Fruit fly (Drosophila melanogaster): ENCODE measurements around the gene Cox11.
A peak's percentile ranks its signal among the peaks of the same experiment; 100 is the strongest.

Gene Cox11

DNA sequence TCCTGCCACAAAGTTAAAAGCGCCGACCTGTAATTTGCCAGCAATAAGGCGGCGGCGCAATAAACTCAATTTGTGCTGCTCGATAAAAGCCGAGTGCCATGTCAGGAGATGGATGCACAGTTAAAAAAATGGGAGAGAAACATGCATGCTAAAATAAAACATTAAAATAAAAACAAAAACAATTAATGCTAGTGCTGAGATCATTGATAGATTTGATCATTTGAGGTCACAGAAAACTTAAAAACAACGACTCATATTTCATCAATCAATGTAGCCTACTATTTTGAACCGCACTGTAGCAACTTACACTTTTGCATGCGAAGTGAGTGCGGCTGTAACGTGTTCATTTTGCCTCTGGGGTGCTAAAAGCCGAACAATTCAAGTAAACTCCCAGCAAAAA lies 43.7 kb upstream of the Cox11 start (continued):
- TF ChIP-seq CG31627 (GFP tag; optimal IDR thresholded peaks at IDR 0.05) (peak; percentile 66), Hr39 (GFP tag; optimal IDR thresholded peaks at IDR 0.05) (peak; percentile 70), lz (GFP tag; optimal IDR thresholded peaks at IDR 0.05) (peak; percentile 52), CG8119 (GFP tag; IDR thresholded peaks at IDR 0.05) (peak; percentile 84), fkh (GFP tag; optimal IDR thresholded peaks at IDR 0.05) (no peak), Blimp-1 (GFP tag; optimal IDR thresholded peaks at IDR 0.05) (no peak), CG6792 (GFP tag; optimal IDR thresholded peaks at IDR 0.05) (peak; percentile 63), Eip78C (GFP tag) (peak; percentile 93), CG34406 (GFP tag; optimal IDR thresholded peaks at IDR 0.05) (peak; percentile 68), Gug (GFP tag; IDR thresholded peaks at IDR 0.05) (0 out of 2 replicates have a peak, but pooled peaks have one; percentile 29), CG11902 (GFP tag; optimal IDR thresholded peaks at IDR 0.05) (peak; percentile 57), CG3032 (tag; optimal IDR thresholded peaks at IDR 0.05) (peak; percentile 51), Sox15 (GFP tag; optimal IDR thresholded peaks at IDR 0.05) (peak; percentile 46), Ets96B (tag; optimal IDR thresholded peaks at IDR 0.05) (peak; percentile 67)

DNA sequence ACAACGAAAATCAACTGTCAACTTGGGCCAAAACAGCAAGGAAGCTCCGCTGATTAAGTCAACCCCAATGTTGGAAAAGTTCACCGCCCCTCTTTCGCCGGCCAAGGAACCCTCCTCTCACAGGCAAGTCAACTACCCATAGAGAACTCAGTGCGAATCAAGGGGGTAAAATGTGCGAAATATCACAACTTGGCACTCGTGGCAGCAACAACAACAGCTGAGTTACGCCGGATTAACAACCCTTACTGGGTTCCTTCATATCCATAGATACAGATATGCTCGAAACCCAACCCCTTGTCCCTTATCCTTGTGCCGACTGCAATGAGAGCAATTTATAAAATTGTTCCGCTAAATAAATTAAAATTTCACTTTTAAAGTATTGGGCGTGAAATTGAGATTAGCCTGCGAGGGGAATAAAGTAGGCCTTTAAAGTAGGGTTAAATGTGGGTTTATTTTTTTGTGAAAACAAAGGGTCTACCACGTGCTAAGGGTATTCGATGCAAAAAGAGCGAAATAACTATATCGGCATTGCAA lies 37.6 kb upstream of the Cox11 start:
- no peak for TF ChIP-seq CG7368 (GFP tag; optimal IDR thresholded peaks at IDR 0.05)
- TF ChIP-seq cyc (GFP tag; optimal IDR thresholded peaks at IDR 0.05): no peak
- no peak for TF ChIP-seq CG1621 (tag; optimal IDR thresholded peaks at IDR 0.05)
- TF ChIP-seq ss (GFP tag; optimal IDR thresholded peaks at IDR 0.05): no peak
- no peak for TF ChIP-seq CG11762 (GFP tag; optimal IDR thresholded peaks at IDR 0.05; ENCODE audit: insufficient read depth)
- no peak for TF ChIP-seq Hr38 (GFP tag; optimal IDR thresholded peaks at IDR 0.05)
- no peak for TF ChIP-seq CG11902 (GFP tag; optimal IDR thresholded peaks at IDR 0.05)
- no peak for TF ChIP-seq Blimp-1 (GFP tag; optimal IDR thresholded peaks at IDR 0.05)
- TF ChIP-seq Sox14 (GFP tag; optimal IDR thresholded peaks at IDR 0.05): no peak
- TF ChIP-seq CG11294 (GFP tag; IDR thresholded peaks at IDR 0.05): no peak
- no peak for TF ChIP-seq CG6163 (GFP tag; IDR thresholded peaks at IDR 0.05)
- TF ChIP-seq fd85E (GFP tag; optimal IDR thresholded peaks at IDR 0.05): no peak
- no peak for TF ChIP-seq CG16779 (tag; optimal IDR thresholded peaks at IDR 0.05)
- no peak for TF ChIP-seq acj6 (GFP tag; optimal IDR thresholded peaks at IDR 0.05)
- no peak for TF ChIP-seq Eip78C (GFP tag)
- no peak for TF ChIP-seq CG6276 (GFP tag; optimal IDR thresholded peaks at IDR 0.05)

dm6 chr2L:5489757-5490359 lies 36.9 kb upstream of the Cox11 start:
- TF ChIP-seq CG8119 (GFP tag; IDR thresholded peaks at IDR 0.05) (no peak), CG32006 (GFP tag; optimal IDR thresholded peaks at IDR 0.05) (no peak), dac (GFP tag; optimal IDR thresholded peaks at IDR 0.05) (no peak), Ets21C (GFP tag; optimal IDR thresholded peaks at IDR 0.05) (no peak), CG3032 (tag; optimal IDR thresholded peaks at IDR 0.05) (no peak), CG4318 (GFP tag; optimal IDR thresholded peaks at IDR 0.05) (no peak), Met (GFP tag; optimal IDR thresholded peaks at IDR 0.05) (no peak), CG6163 (GFP tag; IDR thresholded peaks at IDR 0.05) (peak; percentile 40; the same call in 1 of the 3 replicates), CG6792 (GFP tag; optimal IDR thresholded peaks at IDR 0.05) (no peak), ss (GFP tag; optimal IDR thresholded peaks at IDR 0.05) (peak; percentile 63 to 77), CG3919 (GFP tag; optimal IDR thresholded peaks at IDR 0.05) (peak; percentile 62), Eip78C (GFP tag) (peak; percentile 60), eg (GFP tag; IDR thresholded peaks at IDR 0.05) (0 out of 3 replicates have a peak, but pooled peaks have one; percentile 8), achi (GFP tag; optimal IDR thresholded peaks at IDR 0.05) (peak; percentile 7), Sox14 (GFP tag; optimal IDR thresholded peaks at IDR 0.05) (no peak), CG6808 (GFP tag; optimal IDR thresholded peaks at IDR 0.05) (peak; percentile 59), CG9139 (GFP tag; optimal IDR thresholded peaks at IDR 0.05) (peak; percentile 29), svp (GFP tag) (peak; percentile 51), spab (GFP tag; optimal IDR thresholded peaks at IDR 0.05) (peak; percentile 16), dsx (GFP tag; optimal IDR thresholded peaks at IDR 0.05; ENCODE audit: poor library complexity, severe bottlenecking) (peak; percentile 36)
